Fruit fly (Drosophila melanogaster): ENCODE measurements around the gene CG11771.

CG11771 gene

DNA sequence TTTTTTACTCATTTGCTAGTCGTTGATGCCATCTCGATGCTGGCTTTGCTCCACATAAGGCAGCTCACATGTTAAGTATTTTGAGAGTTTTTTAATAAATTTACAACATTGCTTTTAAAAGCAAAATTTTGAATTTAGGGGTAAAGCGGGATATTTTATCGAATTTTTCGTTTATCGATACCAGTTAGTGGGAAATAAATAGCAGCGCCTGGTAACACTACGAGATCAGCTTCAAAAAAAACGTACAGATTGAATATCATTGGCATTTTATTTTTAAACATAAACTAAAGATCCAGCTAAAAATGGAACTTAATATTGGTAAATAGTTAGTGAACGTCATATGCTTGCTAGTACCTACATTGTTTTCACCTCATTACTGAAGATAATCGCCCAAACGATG, 9.5 kb upstream of the CG11771 start, which contains the start of gene Mink:
Mink (plus strand) TSS at position 204 of the 400 bp plus-strand sequence.
- TF ChIP-seq noc (tag; optimal IDR thresholded peaks at IDR 0.05) = no peak

- TF ChIP-seq noc (tag; optimal IDR thresholded peaks at IDR 0.05) = no peak
Observed at dm6 chr3R:24924916-24925315, 6.9 kb upstream of the CG11771 start, which contains the start of gene Trf4-2. Gene Trf4-2, plus strand, starts transcription at chr3R:24925216.

dm6 chr3R:24926752-24927320, 5.0 kb upstream of the CG11771 start:
- no peak for TF ChIP-seq noc (tag; optimal IDR thresholded peaks at IDR 0.05)

dm6 chr3R:24934542-24934941, 2.7 kb downstream of the CG11771 start:
- TF ChIP-seq noc (tag; optimal IDR thresholded peaks at IDR 0.05) = peak; percentile 14

DNA sequence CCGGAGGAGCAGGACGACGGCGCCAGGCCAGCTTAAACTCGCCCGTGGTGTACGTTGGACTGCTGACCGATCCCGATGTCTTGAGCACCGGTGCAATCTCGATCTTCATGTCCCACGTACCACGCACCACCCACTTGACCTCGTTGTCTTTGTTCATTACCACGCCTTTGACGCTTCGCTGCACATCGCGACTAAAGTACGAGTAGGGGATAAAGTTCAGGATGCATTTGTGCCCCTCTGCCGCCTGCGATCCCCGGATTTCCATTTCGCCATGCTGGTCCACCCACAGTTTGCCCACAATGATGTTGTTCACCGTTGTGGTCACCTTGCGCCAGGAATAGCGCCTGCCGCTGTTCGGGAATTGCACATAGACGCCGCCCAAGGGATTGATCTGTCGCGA, 3.9 kb downstream of the CG11771 start:
- no peak for TF ChIP-seq noc (tag; optimal IDR thresholded peaks at IDR 0.05)

- TF ChIP-seq noc (tag; optimal IDR thresholded peaks at IDR 0.05) = peak; percentile 2
Observed at dm6 chr3R:24938049-24938448, 6.2 kb downstream of the CG11771 start, which contains the start of gene Osbp. Gene Osbp, minus strand, starts transcription at chr3R:24938222.

dm6 chr3R:24944920-24945853, 13.4 kb downstream of the CG11771 start, which contains the start of the genes ssh and Nmnat:
Gene ssh, minus strand, starts transcription at chr3R:24944956.
Gene Nmnat, plus strand, starts transcription at chr3R:24945237.
- peak; percentile 59 for TF ChIP-seq noc (tag; optimal IDR thresholded peaks at IDR 0.05)

- TF ChIP-seq noc (tag; optimal IDR thresholded peaks at IDR 0.05) = no peak
Observed at dm6 chr3R:24947332-24947731, 15.5 kb downstream of the CG11771 start, which contains the start of gene mah. Gene mah, plus strand, starts transcription at chr3R:24947632.

- TF ChIP-seq noc (tag; optimal IDR thresholded peaks at IDR 0.05) = no peak
Observed at dm6 chr3R:24953152-24953551, 21.3 kb downstream of the CG11771 start.

DNA sequence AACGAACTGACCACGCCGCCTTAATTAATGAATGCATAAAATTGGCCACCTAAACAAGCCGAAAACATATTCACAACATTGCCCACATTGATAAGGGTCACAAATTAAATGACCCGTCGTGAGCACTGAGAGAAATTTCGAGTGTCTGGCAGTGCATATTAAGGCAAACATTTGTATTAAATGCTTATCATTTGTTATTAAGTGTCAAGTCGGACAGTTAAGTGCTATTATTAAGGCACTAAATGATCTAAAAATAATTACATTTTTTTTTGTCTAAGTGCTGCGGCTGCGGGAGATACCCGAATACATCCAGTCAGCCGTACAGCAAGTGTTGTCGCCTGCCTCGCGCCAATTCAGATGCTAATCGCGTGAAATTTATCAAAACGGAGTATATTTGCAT, 30.7 kb downstream of the CG11771 start:
- peak; percentile 87 for TF ChIP-seq noc (tag; optimal IDR thresholded peaks at IDR 0.05)

dm6 chr3R:24965403-24965802, 33.6 kb downstream of the CG11771 start:
- no peak for TF ChIP-seq noc (tag; optimal IDR thresholded peaks at IDR 0.05)

DNA sequence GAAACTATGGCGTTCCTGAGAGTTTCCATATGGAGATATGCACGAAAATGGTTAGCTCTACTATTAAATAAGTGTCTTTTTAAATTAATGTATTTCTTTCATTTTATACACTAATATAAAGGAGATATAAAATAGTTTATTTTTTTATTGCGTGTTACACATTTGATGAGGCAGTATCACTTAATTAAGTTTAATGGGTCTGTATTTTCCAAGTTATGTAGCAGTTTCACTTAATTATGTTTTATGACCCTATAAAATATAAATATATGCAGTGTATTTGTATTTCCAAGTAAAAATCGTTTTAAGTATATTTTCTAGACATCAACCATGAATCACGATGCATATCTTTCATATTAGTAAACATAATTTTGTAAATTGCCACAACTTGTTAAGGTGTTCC, 34.8 kb downstream of the CG11771 start:
- TF ChIP-seq noc (tag; optimal IDR thresholded peaks at IDR 0.05) = no peak

DNA sequence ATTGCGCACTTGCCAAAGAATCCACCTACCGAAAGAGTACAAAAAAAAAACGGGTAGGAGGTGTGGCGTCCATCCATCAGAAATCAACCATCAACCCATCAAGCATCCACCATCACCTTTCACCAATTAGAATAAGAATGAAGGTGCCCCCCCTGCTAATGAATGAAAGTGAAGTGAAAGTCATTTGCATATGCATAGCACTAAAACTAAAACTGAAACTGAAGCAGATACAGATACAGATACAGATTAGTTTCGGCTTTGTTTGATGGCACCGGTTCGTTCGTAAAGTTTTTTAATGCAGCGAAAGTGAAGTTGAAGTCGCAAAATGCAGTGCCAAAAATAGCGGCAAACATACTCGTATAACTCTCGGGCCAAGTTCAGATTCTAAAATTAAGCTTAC, 36.2 kb downstream of the CG11771 start:
- TF ChIP-seq noc (tag; optimal IDR thresholded peaks at IDR 0.05) = no peak

dm6 chr3R:24968888-24969287, 37.1 kb downstream of the CG11771 start:
- TF ChIP-seq noc (tag; optimal IDR thresholded peaks at IDR 0.05) = no peak

- TF ChIP-seq noc (tag; optimal IDR thresholded peaks at IDR 0.05) = no peak
Observed at dm6 chr3R:24970323-24971067, 38.7 kb downstream of the CG11771 start.
